Worm (Caenorhabditis elegans): ENCODE data around the gene srxa-4.
"Not testable (repeated sequence)": the region's sequence is repeated elsewhere in the genome, so short reads cannot be mapped to it uniquely, and the experiment has no call there.

The srxa-4 gene

ce11 chrV:7437985-7438384 lies 17.7 kb downstream of the srxa-4 start, which contains the start of gene F25E5.16:
Gene F25E5.16, plus strand, starts transcription at chrV:7438285.
- no peak for TF ChIP-seq mls-2 (tag; optimal IDR thresholded peaks at IDR 0.05)
- no peak for TF ChIP-seq snpc-4 (tag; optimal IDR thresholded peaks at IDR 0.05)
- TF ChIP-seq lsy-2 (tag; optimal IDR thresholded peaks at IDR 0.05), result no peak
- no peak for TF ChIP-seq zip-8 (tag; optimal IDR thresholded peaks at IDR 0.05)
- no peak for TF ChIP-seq mab-5 (tag; optimal IDR thresholded peaks at IDR 0.05)
- no peak for TF ChIP-seq nhr-2 (tag; optimal IDR thresholded peaks at IDR 0.05)
- TF ChIP-seq elt-1 (tag; optimal IDR thresholded peaks at IDR 0.05; ENCODE audit: borderline replicate concordance, insufficient read depth), result no peak
- TF ChIP-seq blmp-1 (tag; optimal IDR thresholded peaks at IDR 0.05), result no peak
- no peak for TF ChIP-seq hlh-1 (tag; optimal IDR thresholded peaks at IDR 0.05)
- no peak for TF ChIP-seq nhr-76 (tag; optimal IDR thresholded peaks at IDR 0.05)
- TF ChIP-seq bed-3 (GFP tag; optimal IDR thresholded peaks at IDR 0.05), result no peak
- no peak for TF ChIP-seq ceh-83 (GFP tag; optimal IDR thresholded peaks at IDR 0.05)
- no peak for TF ChIP-seq ztf-11 (tag; optimal IDR thresholded peaks at IDR 0.05)
- TF ChIP-seq unc-39 (tag; optimal IDR thresholded peaks at IDR 0.05), result no peak
- no peak for TF ChIP-seq drap-1 (GFP tag; optimal IDR thresholded peaks at IDR 0.05)
- no peak for TF ChIP-seq ham-2 (GFP tag; optimal IDR thresholded peaks at IDR 0.05)

DNA sequence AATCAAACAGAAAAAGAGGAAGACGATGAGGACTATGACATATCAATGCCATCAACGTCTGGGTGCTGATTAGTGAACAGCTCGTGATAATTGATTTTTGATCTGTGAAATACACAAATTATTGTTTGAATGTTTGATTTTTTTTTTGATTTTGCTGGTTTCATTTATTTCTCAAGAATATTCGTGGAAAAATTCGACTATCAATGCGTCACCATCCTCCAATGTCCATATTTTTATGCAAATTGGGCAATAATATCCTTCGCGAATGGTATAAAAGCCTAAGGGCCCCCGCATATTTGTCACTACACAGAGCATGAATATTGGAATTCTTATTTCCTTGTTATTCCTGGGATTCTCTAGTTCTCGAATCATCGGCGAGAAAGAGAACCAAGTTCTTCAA lies 19.5 kb downstream of the srxa-4 start, which contains the start of gene try-13:
TSS of gene try-13 (plus strand) at position 301 of the 400 bp plus-strand sequence.
- TF ChIP-seq blmp-1 (tag; optimal IDR thresholded peaks at IDR 0.05) (no peak), ceh-83 (GFP tag; optimal IDR thresholded peaks at IDR 0.05) (no peak), nhr-2 (tag; optimal IDR thresholded peaks at IDR 0.05) (no peak), nhr-28 (tag; optimal IDR thresholded peaks at IDR 0.05) (no peak), flh-1 (GFP tag; optimal IDR thresholded peaks at IDR 0.05) (no peak), unc-62 (GFP tag; optimal IDR thresholded peaks at IDR 0.05) (no peak), sptf-1 (tag; optimal IDR thresholded peaks at IDR 0.05) (no peak)

ce11 chrV:7444331-7444730 lies 24.1 kb downstream of the srxa-4 start, which contains the start of gene nhr-141:
Gene nhr-141, plus strand, starts transcription at chrV:7444661.
- TF ChIP-seq nhr-28 (tag; optimal IDR thresholded peaks at IDR 0.05); lin-32 (GFP tag; optimal IDR thresholded peaks at IDR 0.05); flh-1 (GFP tag; optimal IDR thresholded peaks at IDR 0.05): not testable (repeated sequence)

ce11 chrV:7446965-7447364 lies 26.7 kb downstream of the srxa-4 start, which contains the start of gene F25E5.5:
Gene F25E5.5, plus strand, starts transcription at chrV:7447265.
- TF ChIP-seq nhr-237 (tag; optimal IDR thresholded peaks at IDR 0.05) (no peak), ceh-43 (GFP tag; optimal IDR thresholded peaks at IDR 0.05) (no peak), hlh-1 (tag; optimal IDR thresholded peaks at IDR 0.05) (no peak), flh-1 (GFP tag; optimal IDR thresholded peaks at IDR 0.05) (no peak), nhr-28 (tag; optimal IDR thresholded peaks at IDR 0.05) (no peak), lin-32 (GFP tag; optimal IDR thresholded peaks at IDR 0.05) (no peak), elt-3 (tag; optimal IDR thresholded peaks at IDR 0.05) (no peak), nhr-2 (tag; optimal IDR thresholded peaks at IDR 0.05) (no peak), snpc-4 (tag; optimal IDR thresholded peaks at IDR 0.05) (no peak), ztf-11 (tag; optimal IDR thresholded peaks at IDR 0.05) (no peak), tbx-8 (GFP tag; optimal IDR thresholded peaks at IDR 0.05) (no peak), drap-1 (GFP tag; optimal IDR thresholded peaks at IDR 0.05) (no peak)

DNA sequence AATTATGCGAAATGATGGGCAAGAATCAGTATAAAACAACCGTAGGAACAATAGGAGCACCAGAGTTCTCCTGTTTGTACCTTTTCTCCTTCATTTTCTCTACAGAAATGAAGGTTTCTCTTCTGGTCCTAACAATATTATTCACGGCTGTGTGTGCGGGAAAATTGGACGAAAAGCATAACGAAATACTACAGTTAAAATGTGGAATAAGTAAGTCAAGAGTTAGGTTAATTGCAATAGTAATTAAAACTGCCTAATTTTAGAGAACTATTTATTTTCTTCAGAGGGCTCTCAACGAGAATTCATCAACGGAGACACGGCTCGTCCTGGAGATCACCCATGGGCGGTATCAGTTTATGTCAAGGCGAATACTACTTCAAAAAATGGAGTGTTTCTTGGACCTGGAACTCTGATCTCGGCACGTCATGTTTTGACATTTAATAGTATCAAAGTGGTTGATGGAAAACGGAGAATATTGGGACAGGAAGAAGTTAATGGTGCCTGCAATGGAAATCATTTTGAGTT lies 29.1 kb downstream of the srxa-4 start, which contains the start of gene try-12:
TSS of gene try-12 (plus strand) at position 51 of the 525 bp plus-strand sequence.
- TF ChIP-seq cnd-1 (tag; optimal IDR thresholded peaks at IDR 0.05) (no peak), drap-1 (GFP tag; optimal IDR thresholded peaks at IDR 0.05) (no peak), unc-39 (tag; optimal IDR thresholded peaks at IDR 0.05) (no peak), sptf-1 (tag; optimal IDR thresholded peaks at IDR 0.05) (no peak), flh-1 (GFP tag; optimal IDR thresholded peaks at IDR 0.05) (no peak), mep-1 (tag; optimal IDR thresholded peaks at IDR 0.05) (no peak), tbx-8 (GFP tag; optimal IDR thresholded peaks at IDR 0.05) (no peak), pha-4 (tag; optimal IDR thresholded peaks at IDR 0.05) (no peak), hlh-1 (tag; optimal IDR thresholded peaks at IDR 0.05) (no peak), lin-32 (GFP tag; optimal IDR thresholded peaks at IDR 0.05) (no peak), nhr-28 (tag; optimal IDR thresholded peaks at IDR 0.05) (no peak), M03D4.4 (tag; optimal IDR thresholded peaks at IDR 0.05) (no peak), lsy-2 (tag; optimal IDR thresholded peaks at IDR 0.05) (no peak)
